Worm (Caenorhabditis elegans) whole organism, L4 larva: ENCODE measurements around the gene C32D5.4.

Experiments
- F10B5.3 ChIP-seq: sonication (generic microtip); optimal IDR thresholded peaks from 2 replicates; lab custom pipeline; 2016; ENCODE audit warnings: mild to moderate bottlenecking, missing genetic modification characterization, missing compliant biosample characterization
- F26F4.8 ChIP-seq: fragments of 200-800 bp; sonication (Bioruptor generic); conservative IDR thresholded peaks from 2 replicates; pipeline ENCODE4 v1.3.6; 2022; ENCODE audit warnings: missing genetic modification characterization, missing compliant biosample characterization
- F37D6.2 ChIP-seq: sonication (generic microtip); optimal IDR thresholded peaks from 2 replicates; lab custom pipeline; 2016; ENCODE audit warnings: mild to moderate bottlenecking, missing genetic modification characterization, missing compliant biosample characterization
- F49E8.2 ChIP-seq: sonication (generic microtip); optimal IDR thresholded peaks from 2 replicates; lab custom pipeline; 2016; ENCODE audit warnings: missing compliant biosample characterization, mild to moderate bottlenecking, missing genetic modification characterization, borderline replicate concordance
- T20F7.1 ChIP-seq: fragments of 200-800 bp; sonication (Bioruptor generic); optimal IDR thresholded peaks from 2 replicates; lab custom pipeline; 2018; ENCODE audit warnings: mild to moderate bottlenecking, missing genetic modification characterization, missing compliant biosample characterization
- Y105C5A.15 ChIP-seq: fragments of 200-800 bp; sonication (Bioruptor generic); IDR thresholded peaks from 2 replicates; pipeline ENCODE4 v1.3.6; 2022; ENCODE audit warnings: missing genetic modification characterization, missing compliant biosample characterization
- Y75B8A.6 ChIP-seq: fragments of 200-800 bp; sonication (Bioruptor generic); IDR thresholded peaks from 2 replicates; pipeline ENCODE4 v1.3.6; 2022; ENCODE audit warnings: missing genetic modification reagents, missing genetic modification characterization, missing compliant biosample characterization
- ZK337.2 ChIP-seq: fragments of 200-800 bp; sonication (Bioruptor generic); IDR thresholded peaks from 2 replicates; pipeline ENCODE4 v1.3.6; 2022; ENCODE audit warnings: missing genetic modification reagents, missing genetic modification characterization, missing compliant biosample characterization
- ZK546.5 ChIP-seq, 2 experiments: sonication (generic microtip); optimal IDR thresholded peaks; 2 replicates each; lab custom pipeline; 2017; ENCODE audit warnings: missing biosample characterization in 2 of 2, missing genetic modification characterization in 2 of 2
- arid-1 ChIP-seq: fragments of 200-800 bp; sonication (Bioruptor generic); conservative IDR thresholded peaks from 2 replicates; pipeline ENCODE4 v1.3.6; 2022; ENCODE audit warnings: missing genetic modification reagents, missing genetic modification characterization, missing compliant biosample characterization
- ceh-62 ChIP-seq: sonication (generic microtip); optimal IDR thresholded peaks from 2 replicates; lab custom pipeline; 2017; ENCODE audit warnings: missing biosample characterization, missing genetic modification characterization
- ceh-82 ChIP-seq: sonication (generic microtip); optimal IDR thresholded peaks from 2 replicates; lab custom pipeline; 2017; ENCODE audit warnings: missing biosample characterization, missing genetic modification characterization
- cey-2 ChIP-seq: sonication (generic microtip); optimal IDR thresholded peaks from 3 replicates; lab custom pipeline; 2017; ENCODE audit warnings: missing genetic modification characterization, mild to moderate bottlenecking, missing compliant biosample characterization, antibody characterized with exemption, borderline replicate concordance; ENCODE audit not compliant: insufficient read depth
- daf-16 ChIP-seq, 3 experiments: sonication (generic microtip); optimal IDR thresholded peaks; 2 replicates each; lab custom pipeline; 2016 to 2017; ENCODE audit warnings: missing genetic modification characterization in 3 of 3, missing genetic modification reagents in 3 of 3, mild to moderate bottlenecking in 2 of 3, missing compliant biosample characterization in 2 of 3, missing biosample characterization in 1 of 3, moderate library complexity in 1 of 3
- daf-19 ChIP-seq: fragments of 200-800 bp; sonication (Bioruptor generic); conservative IDR thresholded peaks from 2 replicates; pipeline ENCODE4 v1.3.6; 2022; ENCODE audit warnings: missing genetic modification characterization, missing compliant biosample characterization
- dmd-9 ChIP-seq: fragments of 200-800 bp; sonication (Bioruptor generic); IDR thresholded peaks from 2 replicates; pipeline ENCODE4 v1.3.6; 2022; ENCODE audit warnings: missing genetic modification reagents, missing genetic modification characterization, missing compliant biosample characterization
- dpl-1 ChIP-seq: fragments of 150-350 bp; optimal IDR thresholded peaks from 2 replicates; lab custom pipeline; 2014; ENCODE audit warnings: missing biosample characterization, missing genetic modification reagents, missing genetic modification characterization
- duxl-1 ChIP-seq: sonication (generic microtip); optimal IDR thresholded peaks from 2 replicates; lab custom pipeline; 2016; ENCODE audit warnings: mild to moderate bottlenecking, missing genetic modification characterization, moderate library complexity, missing compliant biosample characterization; ENCODE audit not compliant: poor library complexity
- egl-27 ChIP-seq: sonication (generic microtip); optimal IDR thresholded peaks from 3 replicates; lab custom pipeline; 2017; ENCODE audit warnings: missing biosample characterization, missing genetic modification reagents, missing genetic modification characterization
- egl-43 ChIP-seq: fragments of 200-800 bp; sonication (Bioruptor generic); IDR thresholded peaks from 2 replicates; pipeline ENCODE4 v1.3.6; 2022; ENCODE audit warnings: missing genetic modification reagents, missing genetic modification characterization, missing compliant biosample characterization
- fos-1 ChIP-seq: fragments of 150-350 bp; optimal IDR thresholded peaks from 2 replicates; lab custom pipeline; 2014; ENCODE audit warnings: missing biosample characterization, missing genetic modification characterization
- hif-1 ChIP-seq, 2 experiments: sonication (generic microtip); optimal IDR thresholded peaks; 2 replicates each; lab custom pipeline; 2016 to 2017; ENCODE audit warnings: missing compliant biosample characterization in 2 of 2, missing genetic modification characterization in 2 of 2, missing genetic modification reagents in 2 of 2, missing genotype in 2 of 2, mild to moderate bottlenecking in 1 of 2
- hlh-30 ChIP-seq: sonication (generic microtip); optimal IDR thresholded peaks from 2 replicates; lab custom pipeline; 2017; ENCODE audit warnings: antibody characterized with exemption, mild to moderate bottlenecking, missing genetic modification characterization, missing compliant biosample characterization; ENCODE audit not compliant: insufficient read depth
- hmg-1.1 ChIP-seq: fragments of 200-800 bp; sonication (Bioruptor generic); IDR thresholded peaks from 2 replicates; pipeline ENCODE4 v1.3.6; 2022; ENCODE audit warnings: missing genetic modification reagents, missing genetic modification characterization, missing compliant biosample characterization
- lin-29 ChIP-seq: fragments of 200-800 bp; sonication (Bioruptor generic); IDR thresholded peaks from 2 replicates; pipeline ENCODE4 v1.3.6; 2022; ENCODE audit warnings: missing genetic modification reagents, missing genetic modification characterization, missing compliant biosample characterization
- lin-38 ChIP-seq: fragments of 200-800 bp; sonication (Bioruptor generic); IDR thresholded peaks from 2 replicates; pipeline ENCODE4 v1.3.6; 2022; ENCODE audit warnings: missing genetic modification reagents, missing genetic modification characterization, missing compliant biosample characterization
- mdl-1 ChIP-seq, 2 experiments: fragments of 150-350 bp in 1 of 2; sonication (generic microtip) in 1 of 2; optimal IDR thresholded peaks; 2 replicates each; lab custom pipeline; 2014 to 2017; ENCODE audit warnings: missing biosample characterization in 2 of 2, missing genetic modification characterization in 2 of 2
- mes-2 ChIP-seq: sonication (generic microtip); optimal IDR thresholded peaks from 2 replicates; lab custom pipeline; 2016; ENCODE audit warnings: missing genotype, mild to moderate bottlenecking, missing genetic modification characterization, missing compliant biosample characterization; ENCODE audit not compliant: poor library complexity, severe bottlenecking
- mxl-2 ChIP-seq: fragments of 200-800 bp; sonication (Bioruptor generic); conservative IDR thresholded peaks from 2 replicates; pipeline ENCODE4 v1.3.6; 2022; ENCODE audit warnings: missing genetic modification reagents, missing genetic modification characterization, missing compliant biosample characterization
- nhr-102 ChIP-seq: sonication (generic microtip); optimal IDR thresholded peaks from 2 replicates; lab custom pipeline; 2016; ENCODE audit warnings: mild to moderate bottlenecking, missing genetic modification characterization, moderate library complexity, missing compliant biosample characterization
- nhr-25 ChIP-seq: sonication (generic microtip); optimal IDR thresholded peaks from 2 replicates; lab custom pipeline; 2017; ENCODE audit warnings: missing genetic modification characterization, mild to moderate bottlenecking, missing compliant biosample characterization, antibody characterized with exemption, moderate library complexity, borderline replicate concordance; ENCODE audit not compliant: insufficient read depth
- nhr-42 ChIP-seq: fragments of 200-800 bp; sonication (Bioruptor generic); IDR thresholded peaks from 2 replicates; pipeline ENCODE4 v1.3.6; 2022; ENCODE audit warnings: missing genetic modification characterization, missing compliant biosample characterization
- nhr-48 ChIP-seq: sonication (generic microtip); optimal IDR thresholded peaks from 2 replicates; lab custom pipeline; 2016; ENCODE audit warnings: mild to moderate bottlenecking, missing genetic modification characterization, missing compliant biosample characterization
- nhr-76 ChIP-seq: fragments of 150-350 bp; optimal IDR thresholded peaks from 2 replicates; lab custom pipeline; 2014; ENCODE audit warnings: missing biosample characterization, missing genetic modification characterization
- nhr-77 ChIP-seq: fragments of 150-350 bp; optimal IDR thresholded peaks from 2 replicates; lab custom pipeline; 2014; ENCODE audit warnings: missing biosample characterization, missing genetic modification characterization
- pqm-1 ChIP-seq: sonication (generic microtip); optimal IDR thresholded peaks from 2 replicates; lab custom pipeline; 2017; ENCODE audit warnings: missing biosample characterization, missing genetic modification characterization
- rbr-2 ChIP-seq: sonication (generic microtip); optimal IDR thresholded peaks from 2 replicates; lab custom pipeline; 2016; ENCODE audit warnings: missing genotype, missing genetic modification characterization, missing compliant biosample characterization
- saeg-2 ChIP-seq: fragments of 200-800 bp; sonication (Bioruptor generic); IDR thresholded peaks from 2 replicates; pipeline ENCODE4 v1.3.6; 2022; ENCODE audit warnings: missing genetic modification reagents, missing genetic modification characterization, missing compliant biosample characterization
- skn-1 ChIP-seq: fragments of 150-350 bp; optimal IDR thresholded peaks from 2 replicates; lab custom pipeline; 2014; ENCODE audit warnings: missing biosample characterization, missing genetic modification characterization
- snpc-1.2 ChIP-seq: fragments of 200-800 bp; sonication (Bioruptor generic); IDR thresholded peaks from 2 replicates; pipeline ENCODE4 v1.3.6; 2022; ENCODE audit warnings: missing genetic modification reagents, missing genetic modification characterization, missing compliant biosample characterization
- snpc-4 ChIP-seq: fragments of 150-350 bp; optimal IDR thresholded peaks from 2 replicates; lab custom pipeline; 2014; ENCODE audit warnings: missing biosample characterization, missing genetic modification characterization
- spr-1 ChIP-seq: sonication (generic microtip); optimal IDR thresholded peaks from 2 replicates; lab custom pipeline; 2016; ENCODE audit warnings: mild to moderate bottlenecking, missing genetic modification characterization, missing compliant biosample characterization
- unc-130 ChIP-seq: sonication (generic microtip); optimal IDR thresholded peaks from 2 replicates; lab custom pipeline; 2016; ENCODE audit warnings: missing genetic modification reagents, missing genetic modification characterization, missing compliant biosample characterization
- unc-39 ChIP-seq: sonication (generic microtip); optimal IDR thresholded peaks from 2 replicates; lab custom pipeline; 2017; ENCODE audit warnings: missing biosample characterization, missing genetic modification characterization
- vab-7 ChIP-seq: fragments of 200-800 bp; sonication (Bioruptor generic); IDR thresholded peaks from 2 replicates; pipeline ENCODE4 v1.3.6; 2022; ENCODE audit warnings: missing genetic modification reagents, missing genetic modification characterization, missing compliant biosample characterization
- zag-1 ChIP-seq: fragments of 150-350 bp; optimal IDR thresholded peaks from 2 replicates; lab custom pipeline; 2014; ENCODE audit warnings: missing biosample characterization, missing genetic modification characterization
- ztf-11 ChIP-seq: fragments of 150-350 bp; optimal IDR thresholded peaks from 2 replicates; lab custom pipeline; 2014; ENCODE audit warnings: missing biosample characterization, missing genetic modification characterization
- ztf-7 ChIP-seq: fragments of 150-350 bp; optimal IDR thresholded peaks from 2 replicates; lab custom pipeline; 2014; ENCODE audit warnings: missing biosample characterization, missing genetic modification characterization

The C32D5.4 gene

ce11 chrII:6349968-6350367 lies 27.1 kb upstream of the C32D5.4 start:
- TF ChIP-seq vab-7 (GFP tag; lab: Robert Waterston, UW) (no peak), nhr-76 (tag; lab: Kevin White, UChicago) (no peak), mxl-2 (GFP tag; lab: Robert Waterston, UW) (no peak), snpc-1.2 (GFP tag; lab: Robert Waterston, UW) (no peak)

- TF ChIP-seq ZK546.5 (tag; optimal IDR thresholded peaks at IDR 0.05; lab: Kevin White, UChicago) (peak in 1 of 2 experiments; percentile 25), hmg-1.1 (GFP tag; lab: Robert Waterston, UW) (peak; percentile 92), dpl-1 (GFP tag; lab: Kevin White, UChicago) (peak; percentile 68), ZK337.2 (GFP tag; lab: Robert Waterston, UW) (no peak), daf-19 (GFP tag; lab: Robert Waterston, UW) (no peak), nhr-42 (GFP tag; lab: Robert Waterston, UW) (no peak), unc-39 (no peak), skn-1 (no peak), nhr-48 (tag; lab: Kevin White, UChicago) (peak; percentile 79), lin-29 (GFP tag; lab: Robert Waterston, UW) (no peak), snpc-4 (peak; percentile 36), T20F7.1 (peak; percentile 51), egl-43 (peak; percentile 78), ceh-82 (tag; lab: Kevin White, UChicago) (no peak), F49E8.2 (tag; lab: Kevin White, UChicago) (no peak), spr-1 (tag; lab: Kevin White, UChicago) (peak; percentile 58), ztf-11 (tag; lab: Kevin White, UChicago) (no peak), unc-130 (GFP tag; lab: Kevin White, UChicago) (no peak), F37D6.2 (tag; lab: Kevin White, UChicago) (peak; percentile 54), dmd-9 (GFP tag; lab: Robert Waterston, UW) (no peak), mdl-1 (tag; optimal IDR thresholded peaks at IDR 0.05; lab: Kevin White, UChicago) (peak; percentile 71 to 92), nhr-25 (tag; lab: Kevin White, UChicago) (peak; percentile 74), zag-1 (tag; lab: Kevin White, UChicago) (no peak), Y75B8A.6 (GFP tag; lab: Robert Waterston, UW) (no peak), mes-2 (tag; lab: Kevin White, UChicago) (peak; percentile 86), pqm-1 (tag; lab: Kevin White, UChicago) (peak; percentile 8), nhr-76 (tag; lab: Kevin White, UChicago) (peak; percentile 11), ceh-62 (no peak), F26F4.8 (GFP tag; lab: Robert Waterston, UW) (no peak), saeg-2 (GFP tag; lab: Robert Waterston, UW) (no peak), Y105C5A.15 (GFP tag; lab: Robert Waterston, UW) (no peak), hlh-30 (tag; lab: Kevin White, UChicago) (peak; percentile 100), nhr-102 (tag; lab: Kevin White, UChicago) (peak; percentile 81), cey-2 (tag; lab: Kevin White, UChicago) (peak; percentile 45), egl-27 (no peak), duxl-1 (tag; lab: Kevin White, UChicago) (peak; percentile 77), F10B5.3 (tag; lab: Kevin White, UChicago) (no peak), lin-38 (GFP tag; lab: Robert Waterston, UW) (peak; percentile 74), fos-1 (no peak), hif-1 (tag; optimal IDR thresholded peaks at IDR 0.05; lab: Kevin White, UChicago) (peak in 1 of 2 experiments; percentile 74), nhr-77 (peak; percentile 76), arid-1 (GFP tag; lab: Robert Waterston, UW) (peak; percentile 34; the same call in 1 of the 2 replicates), ztf-7 (tag; lab: Kevin White, UChicago) (peak; percentile 77), mxl-2 (GFP tag; lab: Robert Waterston, UW) (0 out of 2 replicates have a peak, but pooled peaks have one; percentile 47), rbr-2 (tag; lab: Kevin White, UChicago) (peak; percentile 88), daf-16 (GFP tag; optimal IDR thresholded peaks at IDR 0.05; lab: Kevin White, UChicago) (peak; percentile 39 to 42), daf-16 (tag; optimal IDR thresholded peaks at IDR 0.05; lab: Kevin White, UChicago) (peak; percentile 88)
Observed at ce11 chrII:6348360-6348759, 25.5 kb upstream of the C32D5.4 start.
